Worm (Caenorhabditis elegans): ENCODE results near the gene sod-3.

ce11 chrX:17066937-17067336 is 25.6 kb upstream of the sod-3 start:
- TF ChIP-seq dao-5 (tag; optimal IDR thresholded peaks at IDR 0.05) (no peak), him-1 (tag; optimal IDR thresholded peaks at IDR 0.05) (no peak)

All from whole organism, L4/young adult.